Fruit fly (Drosophila melanogaster): ENCODE measurements around the gene AnxB11.

The AnxB11 gene

DNA sequence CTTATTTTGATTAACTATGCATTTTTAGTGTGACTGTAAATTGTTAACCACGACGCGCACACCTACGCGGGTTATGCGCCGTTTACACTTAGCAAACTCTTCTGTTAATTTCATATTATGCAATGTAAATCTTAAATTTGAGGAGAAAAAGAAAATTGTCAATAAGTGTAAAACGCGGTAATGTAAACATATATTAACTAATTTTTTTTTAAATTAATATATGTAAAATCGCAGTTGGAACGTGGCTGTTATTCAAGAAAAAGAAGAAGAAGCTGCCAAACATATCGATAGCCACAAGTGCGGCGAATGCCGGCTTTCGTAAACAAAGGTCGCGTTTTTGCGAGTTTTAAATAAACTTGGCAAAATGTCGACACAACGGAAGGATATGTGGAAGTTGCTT is 30.7 kb downstream of the AnxB11 start, which contains the start of the genes TH1 and mei-41 (continued):
- TF ChIP-seq gcm (GFP tag; optimal IDR thresholded peaks at IDR 0.05) (no peak), sd (tag; optimal IDR thresholded peaks at IDR 0.05) (no peak), CG15073 (GFP tag; optimal IDR thresholded peaks at IDR 0.05) (peak; percentile 52), Ada2b (GFP tag; IDR thresholded peaks at IDR 0.05) (peak; percentile 93), abd-A (tag; optimal IDR thresholded peaks at IDR 0.05) (no peak), CG30020 (tag; optimal IDR thresholded peaks at IDR 0.05) (peak; percentile 97), eyg (GFP tag; optimal IDR thresholded peaks at IDR 0.05) (no peak), CG14014 (GFP tag; IDR thresholded peaks at IDR 0.05) (peak; percentile 96), CG32772 (GFP tag; IDR thresholded peaks at IDR 0.05) (peak; percentile 96), CG17186 (GFP tag; optimal IDR thresholded peaks at IDR 0.05) (peak; percentile 86), CG6765 (GFP tag; optimal IDR thresholded peaks at IDR 0.05) (peak; percentile 19), Fer3 (tag; optimal IDR thresholded peaks at IDR 0.05) (peak; percentile 88), fru (optimal IDR thresholded peaks at IDR 0.05) (no peak), CG7928 (GFP tag; optimal IDR thresholded peaks at IDR 0.05) (no peak), dati (GFP tag; IDR thresholded peaks at IDR 0.05) (peak; percentile 90), CG6175 (GFP tag; IDR thresholded peaks at IDR 0.05) (peak; percentile 91), CG13894 (tag; optimal IDR thresholded peaks at IDR 0.05) (no peak), CG14965 (GFP tag; optimal IDR thresholded peaks at IDR 0.05; ENCODE audit: borderline replicate concordance) (no peak), GATAe (GFP tag; conservative IDR thresholded peaks at IDR 0.05) (peak; percentile 79), Dad (GFP tag; optimal IDR thresholded peaks at IDR 0.05) (peak; percentile 57), BEAF-32 (GFP tag; optimal IDR thresholded peaks at IDR 0.05) (peak; percentile 63), usp (GFP tag; optimal IDR thresholded peaks at IDR 0.05) (no peak), amos (GFP tag; IDR thresholded peaks at IDR 0.05; ENCODE audit: partially characterized antibody) (peak; percentile 42), hth (optimal IDR thresholded peaks at IDR 0.05) (no peak), Max (GFP tag; optimal IDR thresholded peaks at IDR 0.05) (peak; percentile 79), Trl (optimal IDR thresholded peaks at IDR 0.05) (no peak), Trl (GFP tag; optimal IDR thresholded peaks at IDR 0.05) (peak; percentile 43), Kr (GFP tag; optimal IDR thresholded peaks at IDR 0.05) (no peak), CG12942 (GFP tag; optimal IDR thresholded peaks at IDR 0.05) (peak; percentile 82), Adf1 (GFP tag; IDR thresholded peaks at IDR 0.05) (peak; percentile 70), CG8290 (GFP tag; optimal IDR thresholded peaks at IDR 0.05) (peak; percentile 80), CG8290 (tag; optimal IDR thresholded peaks at IDR 0.05) (peak in 1 of 2 experiments; percentile 38), Bdp1 (GFP tag; optimal IDR thresholded peaks at IDR 0.05) (peak; percentile 48), CG1603 (tag; optimal IDR thresholded peaks at IDR 0.05) (no peak), otp (GFP tag; IDR thresholded peaks at IDR 0.05) (peak; percentile 92), Lhr (GFP tag; optimal IDR thresholded peaks at IDR 0.05) (peak; percentile 58), NfI (GFP tag; optimal IDR thresholded peaks at IDR 0.05) (peak; percentile 85), pum (GFP tag; optimal IDR thresholded peaks at IDR 0.05) (peak; percentile 54), D (optimal IDR thresholded peaks at IDR 0.05) (no peak), D (GFP tag; optimal IDR thresholded peaks at IDR 0.05) (peak; percentile 80), CG4328 (GFP tag; optimal IDR thresholded peaks at IDR 0.05) (peak; percentile 64), Hr51 (GFP tag; optimal IDR thresholded peaks at IDR 0.05) (peak in 1 of 2 experiments; percentile 51), CG34422 (GFP tag; IDR thresholded peaks at IDR 0.05) (peak; percentile 98), bab2 (GFP tag; optimal IDR thresholded peaks at IDR 0.05) (peak; percentile 60), inv (GFP tag; IDR thresholded peaks at IDR 0.05; ENCODE audit: partially characterized antibody) (0 out of 2 replicates have a peak, but pooled peaks have one; percentile 22), Meics (GFP tag; optimal IDR thresholded peaks at IDR 0.05) (peak; percentile 86), chif (GFP tag; optimal IDR thresholded peaks at IDR 0.05) (peak in 1 of 2 experiments; percentile 52), CG5953 (GFP tag; IDR thresholded peaks at IDR 0.05) (peak; percentile 88), CG18262 (tag; optimal IDR thresholded peaks at IDR 0.05) (no peak), CG12299 (tag; optimal IDR thresholded peaks at IDR 0.05) (peak; percentile 80), CG16813 (GFP tag; IDR thresholded peaks at IDR 0.05; ENCODE audit: partially characterized antibody) (peak; percentile 37; the same call in 2 of the 3 replicates), gcm2 (GFP tag; optimal IDR thresholded peaks at IDR 0.05) (no peak)

Data from whole organism, embryonic.